Worm (Caenorhabditis elegans) whole organism, early embryonic: ENCODE data around the gene smex-1.
"Not testable (repeated sequence)": the region's sequence is repeated elsewhere in the genome, so short reads cannot be mapped to it uniquely, and the experiment has no call there.

ENCODE experiments used
- aly-1 ChIP-seq: sonication (generic microtip); optimal IDR thresholded peaks from 2 replicates; lab custom pipeline; 2016; ENCODE audit warnings: missing genetic modification characterization, missing compliant biosample characterization
- ceh-36 ChIP-seq: sonication (generic microtip); optimal IDR thresholded peaks from 2 replicates; lab custom pipeline; 2016; ENCODE audit warnings: missing genetic modification characterization, inconsistent platforms, missing compliant biosample characterization
- flt-1 ChIP-seq: fragments of 200-800 bp; sonication (Bioruptor generic); IDR thresholded peaks from 2 replicates; pipeline ENCODE4 v1.3.6; 2022; ENCODE audit warnings: missing genetic modification characterization, missing compliant biosample characterization

ce11 chrV:8329390-8329789 is 33.6 kb upstream of the smex-1 start:
- not testable (repeated sequence) for TF ChIP-seq ceh-36; flt-1 (GFP tag; lab: Robert Waterston, UW); aly-1
